Worm (Caenorhabditis elegans): ENCODE data around the gene Y15E3A.4.

- TF ChIP-seq elt-1 (tag; optimal IDR thresholded peaks at IDR 0.05) (no peak), ama-1 (optimal IDR thresholded peaks at IDR 0.05) (no peak), dmd-4 (tag; optimal IDR thresholded peaks at IDR 0.05) (no peak), egl-27 (tag; optimal IDR thresholded peaks at IDR 0.05) (peak; percentile 63), unc-62 (GFP tag; optimal IDR thresholded peaks at IDR 0.05) (no peak)
These were observed 44.5 kb downstream of the Y15E3A.4 start for ce11 chrX:15375299-15375698.

Measured in whole organism, L2 larva.